Worm (Caenorhabditis elegans): ENCODE results near the gene fbxb-87.
A peak's percentile ranks its signal among the peaks of the same experiment; 100 is the strongest.

Gene fbxb-87

ce11 chrIII:10855398-10855880, 38.9 kb upstream of the fbxb-87 start, which contains the start of gene Y39A1C.1:
Gene Y39A1C.1, plus strand, starts transcription at chrIII:10855448.
- TF ChIP-seq unc-55 (GFP tag; optimal IDR thresholded peaks at IDR 0.05) (peak; percentile 36), zag-1 (tag; optimal IDR thresholded peaks at IDR 0.05) (no peak), blmp-1 (tag; optimal IDR thresholded peaks at IDR 0.05; ENCODE audit: insufficient read depth) (no peak), Y55F3AM.14 (GFP tag; optimal IDR thresholded peaks at IDR 0.05) (no peak), nhr-77 (tag; optimal IDR thresholded peaks at IDR 0.05) (no peak), mab-5 (tag; optimal IDR thresholded peaks at IDR 0.05) (no peak), elt-1 (tag; optimal IDR thresholded peaks at IDR 0.05) (no peak), ztf-1 (GFP tag; conservative IDR thresholded peaks at IDR 0.05) (no peak), unc-62 (GFP tag; optimal IDR thresholded peaks at IDR 0.05) (no peak), lin-13 (GFP tag; optimal IDR thresholded peaks at IDR 0.05) (no peak), nhr-25 (tag; optimal IDR thresholded peaks at IDR 0.05) (no peak), lin-11 (tag; optimal IDR thresholded peaks at IDR 0.05) (peak; percentile 1), dmd-4 (tag; optimal IDR thresholded peaks at IDR 0.05) (no peak), nhr-129 (tag; optimal IDR thresholded peaks at IDR 0.05) (peak; percentile 25), nhr-10 (tag; optimal IDR thresholded peaks at IDR 0.05) (no peak), nhr-21 (tag; optimal IDR thresholded peaks at IDR 0.05) (no peak), ama-1 (optimal IDR thresholded peaks at IDR 0.05) (no peak), nhr-23 (tag; optimal IDR thresholded peaks at IDR 0.05) (no peak), gmeb-1 (tag; optimal IDR thresholded peaks at IDR 0.05) (no peak), alr-1 (tag; optimal IDR thresholded peaks at IDR 0.05) (no peak), snpc-4 (tag; optimal IDR thresholded peaks at IDR 0.05) (no peak), C34F6.9 (tag; optimal IDR thresholded peaks at IDR 0.05) (peak; percentile 61), ceh-82 (tag; optimal IDR thresholded peaks at IDR 0.05) (no peak), F13H6.1 (tag; optimal IDR thresholded peaks at IDR 0.05) (peak; percentile 7)

ce11 chrIII:10856830-10857229, 37.5 kb upstream of the fbxb-87 start:
- TF ChIP-seq sma-3 (GFP tag; optimal IDR thresholded peaks at IDR 0.05) (peak; percentile 23), F13H6.1 (tag; optimal IDR thresholded peaks at IDR 0.05) (peak; percentile 20), sem-4 (tag; optimal IDR thresholded peaks at IDR 0.05) (no peak), unc-55 (GFP tag; optimal IDR thresholded peaks at IDR 0.05) (peak; percentile 30)

- no peak for TF ChIP-seq dmd-4 (tag; optimal IDR thresholded peaks at IDR 0.05)
- TF ChIP-seq skn-1 (tag; optimal IDR thresholded peaks at IDR 0.05): no peak
- no peak for TF ChIP-seq ztf-11 (tag; optimal IDR thresholded peaks at IDR 0.05)
- TF ChIP-seq snpc-4 (tag; optimal IDR thresholded peaks at IDR 0.05): no peak
- no peak for TF ChIP-seq ama-1 (optimal IDR thresholded peaks at IDR 0.05)
- no peak for TF ChIP-seq nhr-11 (tag; optimal IDR thresholded peaks at IDR 0.05)
- no peak for TF ChIP-seq nhr-25 (tag; optimal IDR thresholded peaks at IDR 0.05)
- no peak for TF ChIP-seq nhr-6 (tag; optimal IDR thresholded peaks at IDR 0.05)
- no peak for TF ChIP-seq mbf-1 (tag; optimal IDR thresholded peaks at IDR 0.05)
- no peak for TF ChIP-seq elt-3 (tag; optimal IDR thresholded peaks at IDR 0.05)
- no peak for TF ChIP-seq gmeb-1 (tag; optimal IDR thresholded peaks at IDR 0.05)
- no peak for TF ChIP-seq ZK546.5 (tag; optimal IDR thresholded peaks at IDR 0.05)
- no peak for TF ChIP-seq lin-13 (GFP tag; optimal IDR thresholded peaks at IDR 0.05)
- TF ChIP-seq unc-62 (GFP tag; optimal IDR thresholded peaks at IDR 0.05): no peak
Observed at ce11 chrIII:10857984-10858383, 36.3 kb upstream of the fbxb-87 start, which contains the start of gene oxi-1. Gene oxi-1, plus strand, starts transcription at chrIII:10858284.

ce11 chrIII:10861375-10861774, 32.9 kb upstream of the fbxb-87 start:
- TF ChIP-seq zag-1 (tag; optimal IDR thresholded peaks at IDR 0.05) (no peak), Y55F3AM.14 (GFP tag; optimal IDR thresholded peaks at IDR 0.05) (no peak), dmd-4 (tag; optimal IDR thresholded peaks at IDR 0.05) (no peak)

ce11 chrIII:10867086-10867485, 27.2 kb upstream of the fbxb-87 start:
- TF ChIP-seq dmd-4 (tag; optimal IDR thresholded peaks at IDR 0.05): no peak
- no peak for TF ChIP-seq ztf-4 (tag; optimal IDR thresholded peaks at IDR 0.05)
- no peak for TF ChIP-seq fos-1 (tag; optimal IDR thresholded peaks at IDR 0.05)
- TF ChIP-seq elt-1 (tag; optimal IDR thresholded peaks at IDR 0.05): no peak
- TF ChIP-seq peb-1 (tag; optimal IDR thresholded peaks at IDR 0.05): no peak
- TF ChIP-seq lin-39 (tag; optimal IDR thresholded peaks at IDR 0.05): no peak
- TF ChIP-seq ztf-1 (GFP tag; conservative IDR thresholded peaks at IDR 0.05): no peak
- TF ChIP-seq lin-13 (GFP tag; optimal IDR thresholded peaks at IDR 0.05): no peak
- no peak for TF ChIP-seq egl-27 (tag; optimal IDR thresholded peaks at IDR 0.05)
- TF ChIP-seq unc-62 (GFP tag; optimal IDR thresholded peaks at IDR 0.05): no peak
- no peak for TF ChIP-seq ama-1 (optimal IDR thresholded peaks at IDR 0.05)
- no peak for TF ChIP-seq C34F6.9 (tag; optimal IDR thresholded peaks at IDR 0.05)
- TF ChIP-seq nhr-10 (tag; optimal IDR thresholded peaks at IDR 0.05): no peak
- no peak for TF ChIP-seq nhr-21 (tag; optimal IDR thresholded peaks at IDR 0.05)

Data from whole organism, L2 larva.